Fruit fly (Drosophila melanogaster) whole organism, pupa: ENCODE data around the gene CTCF.

Experiments
- CG4496 ChIP-seq: fragments of 200-800 bp; sonication (Bioruptor generic); IDR thresholded peaks from 3 replicates; pipeline ENCODE4 v1.3.6; 2022; ENCODE audit warnings: missing biosample characterization, missing genetic modification characterization
- Snoo ChIP-seq: fragments of 200-800 bp; sonication (Bioruptor generic); optimal IDR thresholded peaks from 3 replicates; lab custom pipeline; 2017; ENCODE audit warnings: missing biosample characterization, mild to moderate bottlenecking, missing genetic modification characterization, inconsistent platforms

DNA sequence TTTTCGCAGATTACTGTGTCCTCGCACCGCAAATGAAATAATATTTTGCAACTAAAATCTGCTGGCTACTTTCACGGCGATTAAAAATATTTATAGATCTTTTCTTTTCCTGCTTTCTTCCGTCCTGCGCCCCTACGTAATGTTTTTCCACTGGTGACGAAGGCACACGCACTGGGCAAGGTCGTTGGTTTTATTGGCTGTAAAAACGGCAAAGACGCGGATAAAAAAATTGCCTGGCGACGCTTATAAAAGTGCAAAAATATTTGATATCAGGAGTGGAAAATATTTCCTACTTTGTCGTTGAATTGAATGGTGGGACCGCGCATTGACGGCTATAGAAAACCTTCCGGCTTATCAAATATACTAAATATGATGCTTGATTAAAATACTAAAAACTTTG lies 12.4 kb upstream of the CTCF start, which contains the start of gene Sh3beta:
- TF ChIP-seq Snoo (tag; lab: Kevin White, UChicago) (no peak), CG4496 (GFP tag; lab: Robert Waterston, UW) (no peak)
